Fruit fly (Drosophila melanogaster) whole organism: Measurements from ENCODE around the gene CG15209.

Source experiments
- Dll ChIP-seq: fragments of >200 bp; optimal IDR thresholded peaks from 2 replicates; lab custom pipeline; 2017
- EcR ChIP-seq, 2 experiments: fragments of >200 bp; optimal IDR thresholded peaks; 2 replicates each; lab custom pipeline; 2017; ENCODE audit warnings: missing biosample characterization in 2 of 2, missing genetic modification characterization in 2 of 2, missing genetic modification reagents in 2 of 2
- psq ChIP-seq: fragments of >200 bp; optimal IDR thresholded peaks from 2 replicates; lab custom pipeline; 2017

dm6 chrX:10805651-10806191 is 36.3 kb upstream of the CG15209 start:
- TF ChIP-seq psq (lab: Kevin White, UChicago) (no peak), EcR (GFP tag; optimal IDR thresholded peaks at IDR 0.05; lab: Kevin White, UChicago) (no peak), Dll (lab: Kevin White, UChicago) (peak; percentile 71)
